Fruit fly (Drosophila melanogaster) whole organism, wandering third instar larva: ENCODE measurements around the gene CG42759.
A peak's percentile ranks its signal among the peaks of the same experiment; 100 is the strongest.

ENCODE experiments used
- Dif ChIP-seq: fragments of 200-275, 200-300 bp; sonication (Bioruptor generic); optimal IDR thresholded peaks from 2 replicates; lab custom pipeline; 2018; ENCODE audit warnings: missing biosample characterization, missing genetic modification characterization; ENCODE audit not compliant: partially characterized antibody
- GATAd ChIP-seq: sonication (Bioruptor generic); optimal IDR thresholded peaks from 2 replicates; lab custom pipeline; 2016; ENCODE audit warnings: missing biosample characterization, missing genetic modification characterization
- ey ChIP-seq: fragments of 200-800 bp; sonication (Bioruptor generic); optimal IDR thresholded peaks from 2 replicates; lab custom pipeline; 2016; ENCODE audit warnings: missing biosample characterization, missing genetic modification characterization
- pan ChIP-seq: fragments of >200 bp; optimal IDR thresholded peaks from 2 replicates; lab custom pipeline; 2017
- psq ChIP-seq: fragments of 200-800 bp; sonication (Bioruptor generic); optimal IDR thresholded peaks from 3 replicates; lab custom pipeline; 2017; ENCODE audit warnings: missing biosample characterization, mild to moderate bottlenecking, missing genetic modification characterization, moderate library complexity

dm6 chr3R:10132906-10133416, 9.9 kb upstream of the CG42759 start:
- TF ChIP-seq ey (GFP tag; lab: Kevin White, UChicago) (peak; percentile 7), pan (no peak), psq (GFP tag; lab: Kevin White, UChicago) (peak; percentile 98), GATAd (GFP tag; lab: Kevin White, UChicago) (no peak), Dif (peak; percentile 50)
